Fruit fly (Drosophila melanogaster) whole organism, embryonic: ENCODE measurements around the gene Mybbp1A.

ENCODE experiments used
- Awh ChIP-seq: fragments of 200-800 bp; sonication (Bioruptor generic); IDR thresholded peaks from 2 replicates; pipeline ENCODE4, ENCODE4 v1.3.6; 2022; ENCODE audit warnings: missing biosample characterization, missing genetic modification characterization
- B-H1 ChIP-seq: fragments of 200-800 bp; sonication (Bioruptor generic); IDR thresholded peaks from 3 replicates; pipeline ENCODE4 v1.3.6; 2022; ENCODE audit warnings: missing biosample characterization, missing genetic modification characterization
- BtbVII ChIP-seq: fragments of 200-800 bp; sonication (Bioruptor generic); optimal IDR thresholded peaks from 3 replicates; lab custom pipeline; 2017; ENCODE audit warnings: missing biosample characterization, mild to moderate bottlenecking, missing genetic modification characterization
- CG10654 ChIP-seq: fragments of 200-800 bp; sonication (Bioruptor generic); optimal IDR thresholded peaks from 2 replicates; lab custom pipeline; 2016; ENCODE audit warnings: missing biosample characterization, missing genetic modification characterization
- CG12236 ChIP-seq: fragments of 200-800 bp; sonication (Bioruptor generic); optimal IDR thresholded peaks from 2 replicates; lab custom pipeline; 2016; ENCODE audit warnings: missing biosample characterization, missing genetic modification characterization
- CG13296 ChIP-seq: fragments of 200-800 bp; sonication (Bioruptor generic); optimal IDR thresholded peaks from 3 replicates; lab custom pipeline; 2018; ENCODE audit warnings: missing biosample characterization, mild to moderate bottlenecking, missing genetic modification characterization
- CG13424 ChIP-seq: fragments of 200-800 bp; sonication (Bioruptor generic); optimal IDR thresholded peaks from 2 replicates; lab custom pipeline; 2019; ENCODE audit warnings: missing biosample characterization, mild to moderate bottlenecking, missing genetic modification characterization, moderate library complexity
- CG14050 ChIP-seq: fragments of 200-800 bp; sonication (Bioruptor generic); IDR thresholded peaks from 3 replicates; pipeline ENCODE4 v1.3.6; 2022; ENCODE audit warnings: missing biosample characterization, missing genetic modification characterization
- CG17361 ChIP-seq: fragments of 200-800 bp; sonication (Bioruptor generic); IDR thresholded peaks from 3 replicates; pipeline ENCODE4 v1.3.6; 2022; ENCODE audit warnings: missing biosample characterization, missing genetic modification characterization
- CG18011 ChIP-seq: fragments of 200-800 bp; sonication (Bioruptor generic); optimal IDR thresholded peaks from 2 replicates; lab custom pipeline; 2017; ENCODE audit warnings: missing biosample characterization, missing genetic modification characterization, mild to moderate bottlenecking, moderate library complexity, missing genotype
- CG2889 ChIP-seq: fragments of 200-800 bp; sonication (Bioruptor generic); IDR thresholded peaks from 3 replicates; pipeline ENCODE4 v1.3.6; 2022; ENCODE audit warnings: missing biosample characterization, missing genetic modification characterization
- CG4282 ChIP-seq: fragments of 200-800 bp; sonication (Bioruptor generic); optimal IDR thresholded peaks from 2 replicates; lab custom pipeline; 2016; ENCODE audit warnings: missing biosample characterization, missing genetic modification characterization
- CG43689 ChIP-seq: fragments of 200-800 bp; sonication (Bioruptor generic); IDR thresholded peaks from 2 replicates; pipeline ENCODE4 v1.3.6; 2022; ENCODE audit warnings: missing biosample characterization, missing genetic modification characterization
- CG4404 ChIP-seq: fragments of 200-800 bp; sonication (Bioruptor generic); IDR thresholded peaks from 2 replicates; pipeline ENCODE4 v1.3.6; 2022; ENCODE audit warnings: missing biosample characterization, missing genetic modification characterization
- CG4707 ChIP-seq: fragments of 200-800 bp; sonication (Bioruptor generic); optimal IDR thresholded peaks from 2 replicates; lab custom pipeline; 2018; ENCODE audit warnings: missing biosample characterization, mild to moderate bottlenecking, missing genetic modification characterization, moderate library complexity
- CG5180 ChIP-seq: fragments of 200-800 bp; sonication (Bioruptor generic); optimal IDR thresholded peaks from 3 replicates; lab custom pipeline; 2017; ENCODE audit warnings: missing biosample characterization, missing genetic modification characterization, mild to moderate bottlenecking, moderate library complexity, missing genetic modification reagents
- CG6765 ChIP-seq: fragments of 200-800 bp; sonication (Bioruptor generic); optimal IDR thresholded peaks from 3 replicates; lab custom pipeline; 2017; ENCODE audit warnings: missing biosample characterization, mild to moderate bottlenecking, missing genetic modification characterization
- CG7372 ChIP-seq: fragments of 200-800 bp; sonication (Bioruptor generic); IDR thresholded peaks from 2 replicates; pipeline ENCODE4 v1.3.6; 2022; ENCODE audit warnings: missing biosample characterization, missing genetic modification characterization
- CG7963 ChIP-seq: fragments of 200-800 bp; sonication (Bioruptor generic); IDR thresholded peaks from 3 replicates; pipeline ENCODE4 v1.3.6; 2022; ENCODE audit warnings: missing biosample characterization, missing genetic modification characterization; ENCODE audit not compliant: partially characterized antibody
- CoRest ChIP-seq: fragments of 200-800 bp; sonication (Bioruptor generic); optimal IDR thresholded peaks from 3 replicates; lab custom pipeline; 2018; ENCODE audit warnings: missing biosample characterization, mild to moderate bottlenecking, missing genetic modification characterization, moderate library complexity
- Fer1 ChIP-seq: fragments of 200-800 bp; sonication (Bioruptor generic); optimal IDR thresholded peaks from 2 replicates; lab custom pipeline; 2017; ENCODE audit warnings: missing biosample characterization, mild to moderate bottlenecking, missing genetic modification characterization
- Kr ChIP-seq: fragments of 200-800 bp; sonication (Bioruptor generic); optimal IDR thresholded peaks from 2 replicates; lab custom pipeline; 2017; ENCODE audit warnings: missing biosample characterization, mild to moderate bottlenecking, missing genetic modification characterization
- Med ChIP-seq: fragments of 200-800 bp; sonication (Bioruptor generic); peaks from one replicate; lab custom pipeline; 2016; ENCODE audit warnings: missing biosample characterization, missing genetic modification characterization, mild to moderate bottlenecking, inconsistent platforms, moderate library complexity
- NK7.1 ChIP-seq: fragments of 200-800 bp; sonication (Bioruptor generic); optimal IDR thresholded peaks from 3 replicates; lab custom pipeline; 2016; ENCODE audit warnings: missing biosample characterization, missing genetic modification characterization
- Ptx1 ChIP-seq: fragments of 200-800 bp; sonication (Bioruptor generic); IDR thresholded peaks from 2 replicates; pipeline ENCODE4 v1.3.6; 2022; ENCODE audit warnings: missing biosample characterization, missing genetic modification characterization
- Spps ChIP-seq: fragments of 200-800 bp; sonication (Bioruptor generic); optimal IDR thresholded peaks from 2 replicates; lab custom pipeline; 2018; ENCODE audit warnings: missing biosample characterization, mild to moderate bottlenecking, missing genetic modification characterization
- ara ChIP-seq: fragments of 200-800 bp; sonication (Bioruptor generic); IDR thresholded peaks from 2 replicates; pipeline ENCODE4 v1.3.6; 2022; ENCODE audit warnings: missing biosample characterization, missing genetic modification characterization
- ash1 ChIP-seq: fragments of 200-800 bp; sonication (Bioruptor generic); optimal IDR thresholded peaks from 2 replicates; lab custom pipeline; 2018; ENCODE audit warnings: missing biosample characterization, mild to moderate bottlenecking, missing genetic modification characterization
- bab2 ChIP-seq: fragments of 200-800 bp; sonication (Bioruptor generic); optimal IDR thresholded peaks from 2 replicates; lab custom pipeline; 2016; ENCODE audit warnings: missing biosample characterization, missing genetic modification characterization
- cato ChIP-seq: fragments of 200-800 bp; sonication (Bioruptor generic); optimal IDR thresholded peaks from 2 replicates; lab custom pipeline; 2016; ENCODE audit warnings: missing biosample characterization, missing genetic modification characterization, borderline replicate concordance
- chm ChIP-seq: fragments of 200-800 bp; sonication (Bioruptor generic); IDR thresholded peaks from 2 replicates; pipeline ENCODE4 v1.3.6; 2022; ENCODE audit warnings: missing biosample characterization, missing genetic modification characterization
- dan ChIP-seq: fragments of 200-800 bp; sonication (Bioruptor generic); IDR thresholded peaks from 2 replicates; pipeline ENCODE4 v1.3.6; 2022; ENCODE audit warnings: missing biosample characterization, missing genetic modification characterization
- fd3F ChIP-seq: fragments of 200-800 bp; sonication (Bioruptor generic); optimal IDR thresholded peaks from 2 replicates; lab custom pipeline; 2018; ENCODE audit warnings: missing biosample characterization, mild to moderate bottlenecking, missing genetic modification characterization, moderate library complexity
- fru ChIP-seq: fragments of >200 bp; optimal IDR thresholded peaks from 2 replicates; lab custom pipeline; 2017
- gcm2 ChIP-seq: fragments of 200-800 bp; sonication (Bioruptor generic); optimal IDR thresholded peaks from 2 replicates; lab custom pipeline; 2016; ENCODE audit warnings: missing biosample characterization, missing genetic modification characterization
- ham ChIP-seq: fragments of 200-800 bp; sonication (Bioruptor generic); IDR thresholded peaks from 2 replicates; pipeline ENCODE4 v1.3.6; 2022; ENCODE audit warnings: missing biosample characterization, missing genetic modification characterization
- insv ChIP-seq, 2 experiments: fragments of 200-800 bp; sonication (Bioruptor generic); optimal IDR thresholded peaks; 3 replicates each; lab custom pipeline; 2016 to 2018; ENCODE audit warnings: missing biosample characterization in 2 of 2, missing genetic modification characterization in 2 of 2
- inv ChIP-seq: fragments of 200-800 bp; sonication (Bioruptor generic); IDR thresholded peaks from 2 replicates; pipeline ENCODE4 v1.3.6; 2022; ENCODE audit warnings: missing biosample characterization, missing genetic modification characterization; ENCODE audit not compliant: partially characterized antibody
- mld ChIP-seq: fragments of 200-800 bp; sonication (Bioruptor generic); IDR thresholded peaks from 3 replicates; pipeline ENCODE4 v1.3.6; 2022; ENCODE audit warnings: missing biosample characterization, missing genetic modification characterization; ENCODE audit not compliant: partially characterized antibody
- pan ChIP-seq, 4 experiments: fragments of >200 bp in 3 of 4; fragments of 200-800 bp in 1 of 4; sonication (Bioruptor generic) in 1 of 4; optimal IDR thresholded peaks in 3 of 4; IDR thresholded peaks in 1 of 4; 2 replicates each; pipeline versions ENCODE4 v1.3.6 to Lab custom; 2017 to 2022; ENCODE audit warnings: missing biosample characterization in 2 of 4, missing genetic modification characterization in 2 of 4, mixed read lengths in 1 of 4
- repo ChIP-seq: fragments of 200-800 bp; sonication (Bioruptor generic); optimal IDR thresholded peaks from 2 replicates; lab custom pipeline; 2016; ENCODE audit warnings: missing biosample characterization, missing genetic modification characterization
- ro ChIP-seq: fragments of 200-800 bp; sonication (Bioruptor generic); IDR thresholded peaks from 2 replicates; pipeline ENCODE4 v1.3.6; 2022; ENCODE audit warnings: missing biosample characterization, missing genetic modification characterization
- sd ChIP-seq: fragments of 200-800 bp; sonication (Bioruptor generic); optimal IDR thresholded peaks from 3 replicates; lab custom pipeline; 2018; ENCODE audit warnings: missing biosample characterization, mild to moderate bottlenecking, missing genetic modification characterization, moderate library complexity
- shn ChIP-seq: fragments of 200-800 bp; sonication (Bioruptor generic); optimal IDR thresholded peaks from 3 replicates; lab custom pipeline; 2016; ENCODE audit warnings: missing biosample characterization, missing genetic modification characterization
- slbo ChIP-seq: fragments of 200-800 bp; sonication (Bioruptor generic); IDR thresholded peaks from 2 replicates; pipeline ENCODE4 v1.3.6; 2022; ENCODE audit warnings: missing biosample characterization, missing genetic modification characterization
- sna ChIP-seq: fragments of 200-800 bp; sonication (Bioruptor generic); IDR thresholded peaks from 2 replicates; pipeline ENCODE4 v1.3.6; 2022; ENCODE audit warnings: missing biosample characterization, missing genetic modification characterization; ENCODE audit not compliant: partially characterized antibody
- tll ChIP-seq, 2 experiments: fragments of 200-800 bp in 1 of 2; fragments of >200 bp in 1 of 2; sonication (Bioruptor generic) in 1 of 2; optimal IDR thresholded peaks; 2 replicates each; lab custom pipeline; 2017 to 2019; ENCODE audit warnings: missing biosample characterization in 2 of 2, missing genetic modification characterization in 2 of 2, mild to moderate bottlenecking in 1 of 2, moderate library complexity in 1 of 2
- twi ChIP-seq: fragments of 200-800 bp; optimal IDR thresholded peaks from 2 replicates; lab custom pipeline; 2019; ENCODE audit warnings: missing biosample characterization, mild to moderate bottlenecking, missing genetic modification characterization, moderate library complexity
- usp ChIP-seq: fragments of >200 bp; optimal IDR thresholded peaks from 2 replicates; lab custom pipeline; 2017; ENCODE audit warnings: missing biosample characterization, missing genetic modification characterization
- vnd ChIP-seq: fragments of 200-800 bp; sonication (Bioruptor generic); IDR thresholded peaks from 3 replicates; pipeline ENCODE4 v1.3.6; 2022; ENCODE audit warnings: missing biosample characterization, missing genetic modification characterization; ENCODE audit not compliant: partially characterized antibody
- z ChIP-seq: fragments of 200-800 bp; sonication (Bioruptor generic); IDR thresholded peaks from 3 replicates; pipeline ENCODE4 v1.3.6; 2022; ENCODE audit warnings: missing biosample characterization, missing genetic modification characterization
- zfh1 ChIP-seq: fragments of 200-800 bp; sonication (Bioruptor generic); IDR thresholded peaks from 3 replicates; pipeline ENCODE4 v1.3.6; 2022; ENCODE audit warnings: missing biosample characterization, missing genetic modification characterization

The Mybbp1A gene

dm6 chrX:617477-617795, 12.1 kb upstream of the Mybbp1A start (continued):
- TF ChIP-seq insv (GFP tag; optimal IDR thresholded peaks at IDR 0.05; lab: Kevin White, UChicago), result no peak
- no peak for TF ChIP-seq zfh1
- TF ChIP-seq CG7372 (GFP tag; lab: Robert Waterston, UW), result no peak
- no peak for TF ChIP-seq BtbVII (GFP tag; lab: Kevin White, UChicago)
- no peak for TF ChIP-seq pan (optimal IDR thresholded peaks at IDR 0.05; lab: Kevin White, UChicago)
- TF ChIP-seq pan (GFP tag; optimal IDR thresholded peaks at IDR 0.05 in 1 of 2, IDR thresholded peaks at IDR 0.05 in 1 of 2), result no peak
- no peak for TF ChIP-seq z (GFP tag; lab: Robert Waterston, UW)
- no peak for TF ChIP-seq B-H1 (GFP tag; lab: Robert Waterston, UW)
- no peak for TF ChIP-seq Awh
- peak; percentile 82 for TF ChIP-seq Med
- peak; percentile 57; the same call in 1 of the 3 replicates for TF ChIP-seq mld
- no peak for TF ChIP-seq CG2889 (GFP tag; lab: Robert Waterston, UW)
- no peak for TF ChIP-seq CG4707 (GFP tag; lab: Kevin White, UChicago)
- peak; percentile 75 for TF ChIP-seq inv (GFP tag; lab: Robert Waterston, UW)
- TF ChIP-seq ash1 (GFP tag; lab: Kevin White, UChicago), result no peak
- no peak for TF ChIP-seq CG4282
- no peak for TF ChIP-seq ham (GFP tag; lab: Robert Waterston, UW)
- TF ChIP-seq sna (GFP tag; lab: Robert Waterston, UW), result peak; percentile 65
- TF ChIP-seq Kr (GFP tag; lab: Kevin White, UChicago), result no peak
- TF ChIP-seq CG12236 (GFP tag; lab: Kevin White, UChicago), result no peak
- TF ChIP-seq CG5180, result no peak
- no peak for TF ChIP-seq fru (lab: Kevin White, UChicago)
- TF ChIP-seq Fer1 (GFP tag; lab: Kevin White, UChicago), result no peak
- TF ChIP-seq dan, result no peak
- TF ChIP-seq fd3F (GFP tag; lab: Kevin White, UChicago), result no peak
- TF ChIP-seq cato (GFP tag; lab: Kevin White, UChicago), result no peak
- no peak for TF ChIP-seq ro (GFP tag; lab: Robert Waterston, UW)
- no peak for TF ChIP-seq tll (GFP tag; optimal IDR thresholded peaks at IDR 0.05; lab: Kevin White, UChicago)
- no peak for TF ChIP-seq CG13424 (tag; lab: Kevin White, UChicago)
- no peak for TF ChIP-seq Spps (tag; lab: Kevin White, UChicago)
- TF ChIP-seq shn (GFP tag; lab: Kevin White, UChicago), result peak; percentile 24
- TF ChIP-seq CG4404 (GFP tag; lab: Robert Waterston, UW), result no peak
- no peak for TF ChIP-seq bab2 (GFP tag; lab: Kevin White, UChicago)
- no peak for TF ChIP-seq sd (tag; lab: Kevin White, UChicago)
- TF ChIP-seq CG10654 (GFP tag; lab: Kevin White, UChicago), result no peak
- TF ChIP-seq CG7963 (GFP tag; lab: Robert Waterston, UW), result peak; percentile 64; the same call in 2 of the 3 replicates
- TF ChIP-seq twi (tag; lab: Kevin White, UChicago), result no peak
- no peak for TF ChIP-seq CG13296 (GFP tag; lab: Kevin White, UChicago)
- TF ChIP-seq Ptx1 (GFP tag; lab: Robert Waterston, UW), result no peak
- TF ChIP-seq CG17361 (GFP tag; lab: Robert Waterston, UW), result no peak
- no peak for TF ChIP-seq gcm2 (GFP tag; lab: Kevin White, UChicago)
- no peak for TF ChIP-seq CG18011
- TF ChIP-seq CG14050 (GFP tag; lab: Robert Waterston, UW), result no peak
- no peak for TF ChIP-seq NK7.1
- TF ChIP-seq vnd, result peak; percentile 91
- TF ChIP-seq repo (GFP tag; lab: Kevin White, UChicago), result no peak
- TF ChIP-seq ara (GFP tag; lab: Robert Waterston, UW), result no peak
- no peak for TF ChIP-seq CoRest (tag; lab: Kevin White, UChicago)
- TF ChIP-seq CG6765 (GFP tag; lab: Kevin White, UChicago), result no peak
- TF ChIP-seq usp (GFP tag; lab: Kevin White, UChicago), result no peak
- no peak; the same call in 1 of the 2 replicates for TF ChIP-seq slbo (GFP tag; lab: Robert Waterston, UW)
- no peak for TF ChIP-seq chm (GFP tag; lab: Robert Waterston, UW)
- no peak for TF ChIP-seq CG43689 (GFP tag; lab: Robert Waterston, UW)
